Worm (Caenorhabditis elegans) whole organism, L1 larva: Measurements from ENCODE around the gene fipr-25.

ENCODE experiments used
- aly-2 ChIP-seq: fragments of 150-350 bp; optimal IDR thresholded peaks from 2 replicates; lab custom pipeline; 2014; ENCODE audit warnings: missing biosample characterization, missing genetic modification characterization
- ama-1 ChIP-seq: fragments of 150-350 bp; optimal IDR thresholded peaks from 2 replicates; lab custom pipeline; 2014
- blmp-1 ChIP-seq: fragments of 150-350 bp; optimal IDR thresholded peaks from 2 replicates; lab custom pipeline; 2014; ENCODE audit warnings: missing biosample characterization, missing genetic modification characterization
- egl-27 ChIP-seq, 2 experiments: fragments of 150-350 bp in 1 of 2; sonication (generic microtip); optimal IDR thresholded peaks; 3 replicates each; lab custom pipeline; 2017 to 2018; ENCODE audit warnings: missing biosample characterization in 2 of 2, missing genetic modification characterization in 2 of 2, missing genetic modification reagents in 2 of 2
- elt-3 ChIP-seq, 6 experiments: fragments of 150-350 bp in 1 of 6; sonication (generic microtip); optimal IDR thresholded peaks; 2 replicates each; lab custom pipeline; 2017 to 2018; ENCODE audit warnings: missing biosample characterization in 6 of 6, missing genetic modification characterization in 6 of 6, inconsistent platforms in 1 of 6
- hlh-4 ChIP-seq: sonication (generic microtip); optimal IDR thresholded peaks from 2 replicates; lab custom pipeline; 2016; ENCODE audit warnings: mild to moderate bottlenecking, missing genetic modification characterization, missing compliant biosample characterization
- irx-1 ChIP-seq: sonication (generic microtip); optimal IDR thresholded peaks from 2 replicates; lab custom pipeline; 2016; ENCODE audit warnings: missing genetic modification characterization, missing compliant biosample characterization
- pag-3 ChIP-seq: sonication (generic microtip); optimal IDR thresholded peaks from 2 replicates; lab custom pipeline; 2017; ENCODE audit warnings: missing genetic modification characterization, mild to moderate bottlenecking, missing compliant biosample characterization, antibody characterized with exemption, borderline replicate concordance; ENCODE audit not compliant: insufficient read depth
- snpc-4 ChIP-seq: fragments of 150-350 bp; optimal IDR thresholded peaks from 2 replicates; lab custom pipeline; 2014; ENCODE audit warnings: missing biosample characterization, missing genetic modification characterization
- ztf-4 ChIP-seq: fragments of 150-350 bp; optimal IDR thresholded peaks from 2 replicates; lab custom pipeline; 2014; ENCODE audit warnings: missing biosample characterization, missing genetic modification characterization

DNA sequence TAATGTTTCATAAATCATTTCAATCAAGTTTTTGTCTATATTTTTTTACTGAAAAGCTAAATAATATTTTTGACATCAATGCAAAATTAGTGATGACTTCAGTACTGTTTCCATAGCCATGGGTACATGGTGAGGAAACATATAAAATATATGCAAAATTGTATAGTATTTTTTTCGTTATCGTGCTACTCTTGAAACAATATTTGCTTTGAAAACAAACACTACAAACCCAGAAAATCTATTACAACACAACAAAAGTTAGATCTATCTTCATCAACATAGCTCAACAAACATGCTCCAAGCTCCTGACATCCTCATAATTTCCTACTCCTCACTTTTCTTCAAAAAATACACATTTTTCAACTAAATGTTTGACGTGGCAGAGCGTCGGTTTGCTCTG, 48.7 kb upstream of the fipr-25 start, which contains the start of gene srp-3:
- TF ChIP-seq elt-3 (tag; optimal IDR thresholded peaks at IDR 0.05; lab: Kevin White, UChicago) (no peak), egl-27 (tag; optimal IDR thresholded peaks at IDR 0.05; lab: Kevin White, UChicago) (no peak), blmp-1 (no peak), irx-1 (tag; lab: Kevin White, UChicago) (no peak), ama-1 (lab: Kevin White, UChicago) (no peak), hlh-4 (no peak), ztf-4 (tag; lab: Kevin White, UChicago) (no peak), pag-3 (tag; lab: Kevin White, UChicago) (no peak), aly-2 (tag; lab: Kevin White, UChicago) (no peak), snpc-4 (tag; lab: Kevin White, UChicago) (no peak)
